Worm (Caenorhabditis elegans) whole organism, L2 larva: ENCODE data around the gene R12B2.6.

Experiments
- ceh-82 ChIP-seq: fragments of 150-350 bp; optimal IDR thresholded peaks from 2 replicates; lab custom pipeline; 2014; ENCODE audit warnings: missing biosample characterization, missing genetic modification characterization
- mab-5 ChIP-seq: fragments of 150-350 bp; optimal IDR thresholded peaks from 2 replicates; lab custom pipeline; 2014; ENCODE audit warnings: missing biosample characterization, missing genetic modification characterization
- nhr-11 ChIP-seq: fragments of 150-350 bp; optimal IDR thresholded peaks from 2 replicates; lab custom pipeline; 2014; ENCODE audit warnings: missing biosample characterization, missing genetic modification characterization

R12B2.6 gene

ce11 chrIII:5785273-5785929, 48.6 kb downstream of the R12B2.6 start, which contains the start of gene Y37B11A.3 (continued):
- peak; percentile 33 for TF ChIP-seq mab-5 (tag; lab: Kevin White, UChicago)
- TF ChIP-seq nhr-11 = no peak
- peak; percentile 7 for TF ChIP-seq ceh-82 (tag; lab: Kevin White, UChicago)
- TF ChIP-seq, all 48 proteins: peak for 23
